Worm (Caenorhabditis elegans): Measurements from ENCODE around the gene mpz-3.

Gene mpz-3

ce11 chrII:6592251-6592650 is 27.1 kb upstream of the mpz-3 start, which contains the start of gene C56C10.9:
TSS of gene C56C10.9 (minus strand) at chrII:6592351.
- TF ChIP-seq nhr-12 (tag; optimal IDR thresholded peaks at IDR 0.05) (no peak), sptf-1 (tag; optimal IDR thresholded peaks at IDR 0.05) (no peak), elt-1 (tag; optimal IDR thresholded peaks at IDR 0.05; ENCODE audit: borderline replicate concordance, insufficient read depth) (no peak), unc-120 (tag; optimal IDR thresholded peaks at IDR 0.05; ENCODE audit: poor library complexity, severe bottlenecking) (no peak), ztf-11 (tag; optimal IDR thresholded peaks at IDR 0.05) (no peak), unc-62 (GFP tag; optimal IDR thresholded peaks at IDR 0.05) (no peak), ham-2 (GFP tag; optimal IDR thresholded peaks at IDR 0.05) (no peak), ceh-83 (GFP tag; optimal IDR thresholded peaks at IDR 0.05) (no peak), nhr-2 (tag; optimal IDR thresholded peaks at IDR 0.05) (no peak), ceh-43 (GFP tag; optimal IDR thresholded peaks at IDR 0.05) (no peak), drap-1 (GFP tag; optimal IDR thresholded peaks at IDR 0.05) (no peak), mls-2 (tag; optimal IDR thresholded peaks at IDR 0.05) (no peak), M03D4.4 (tag; optimal IDR thresholded peaks at IDR 0.05) (no peak)

- TF ChIP-seq sptf-1 (tag; optimal IDR thresholded peaks at IDR 0.05) (no peak), tbx-8 (GFP tag; optimal IDR thresholded peaks at IDR 0.05) (no peak), ceh-39 (tag; optimal IDR thresholded peaks at IDR 0.05) (no peak), sem-2 (GFP tag; optimal IDR thresholded peaks at IDR 0.05) (no peak), ces-1 (GFP tag; optimal IDR thresholded peaks at IDR 0.05) (no peak), unc-39 (tag; optimal IDR thresholded peaks at IDR 0.05) (no peak), nhr-12 (tag; optimal IDR thresholded peaks at IDR 0.05) (no peak), lin-13 (tag; optimal IDR thresholded peaks at IDR 0.05) (no peak), ceh-83 (GFP tag; optimal IDR thresholded peaks at IDR 0.05) (no peak), hlh-1 (tag; optimal IDR thresholded peaks at IDR 0.05) (no peak), nhr-237 (tag; optimal IDR thresholded peaks at IDR 0.05) (no peak), M03D4.4 (tag; optimal IDR thresholded peaks at IDR 0.05) (no peak), drap-1 (GFP tag; optimal IDR thresholded peaks at IDR 0.05) (no peak), lsy-2 (tag; optimal IDR thresholded peaks at IDR 0.05) (no peak), elt-1 (tag; optimal IDR thresholded peaks at IDR 0.05; ENCODE audit: borderline replicate concordance, insufficient read depth) (no peak), mls-2 (tag; optimal IDR thresholded peaks at IDR 0.05) (no peak), cnd-1 (tag; optimal IDR thresholded peaks at IDR 0.05) (no peak), zip-8 (tag; optimal IDR thresholded peaks at IDR 0.05) (no peak), ztf-11 (tag; optimal IDR thresholded peaks at IDR 0.05) (no peak)
Observed at ce11 chrII:6591000-6591399, 25.8 kb upstream of the mpz-3 start.

ce11 chrII:6589408-6589807 is 24.2 kb upstream of the mpz-3 start, which contains the start of gene vps-32.1:
TSS of gene vps-32.1 (plus strand) at chrII:6589708.
- TF ChIP-seq ceh-43 (GFP tag; optimal IDR thresholded peaks at IDR 0.05) (no peak), lin-32 (GFP tag; optimal IDR thresholded peaks at IDR 0.05) (no peak), ces-1 (GFP tag; optimal IDR thresholded peaks at IDR 0.05) (no peak), ham-2 (GFP tag; optimal IDR thresholded peaks at IDR 0.05) (no peak), blmp-1 (tag; optimal IDR thresholded peaks at IDR 0.05) (no peak), ceh-39 (tag; optimal IDR thresholded peaks at IDR 0.05) (no peak), pha-4 (tag; optimal IDR thresholded peaks at IDR 0.05) (no peak), lin-13 (tag; optimal IDR thresholded peaks at IDR 0.05) (no peak), unc-120 (tag; optimal IDR thresholded peaks at IDR 0.05; ENCODE audit: poor library complexity, severe bottlenecking) (no peak), nhr-12 (tag; optimal IDR thresholded peaks at IDR 0.05) (no peak), cnd-1 (tag; optimal IDR thresholded peaks at IDR 0.05) (no peak), nhr-76 (tag; optimal IDR thresholded peaks at IDR 0.05) (no peak), ceh-83 (GFP tag; optimal IDR thresholded peaks at IDR 0.05) (no peak), tbx-8 (GFP tag; optimal IDR thresholded peaks at IDR 0.05) (no peak), nhr-237 (tag; optimal IDR thresholded peaks at IDR 0.05) (no peak), lsy-2 (tag; optimal IDR thresholded peaks at IDR 0.05) (no peak), drap-1 (GFP tag; optimal IDR thresholded peaks at IDR 0.05) (no peak)

ce11 chrII:6588605-6589292 is 23.6 kb upstream of the mpz-3 start, which contains the start of gene icd-1:
TSS of gene icd-1 (minus strand) at chrII:6588655.
- TF ChIP-seq lin-13 (tag; optimal IDR thresholded peaks at IDR 0.05) = peak; percentile 88
- peak; percentile 58 for TF ChIP-seq ceh-83 (GFP tag; optimal IDR thresholded peaks at IDR 0.05)
- TF ChIP-seq ceh-43 (GFP tag; optimal IDR thresholded peaks at IDR 0.05) = no peak
- TF ChIP-seq nhr-76 (tag; optimal IDR thresholded peaks at IDR 0.05) = no peak
- peak; percentile 99 for TF ChIP-seq unc-120 (tag; optimal IDR thresholded peaks at IDR 0.05; ENCODE audit: poor library complexity, severe bottlenecking)
- peak; percentile 91 for TF ChIP-seq elt-3 (tag; optimal IDR thresholded peaks at IDR 0.05)
- TF ChIP-seq bed-3 (GFP tag; optimal IDR thresholded peaks at IDR 0.05) = no peak
- TF ChIP-seq nhr-12 (tag; optimal IDR thresholded peaks at IDR 0.05) = no peak
- TF ChIP-seq nhr-2 (tag; optimal IDR thresholded peaks at IDR 0.05) = peak; percentile 15
- TF ChIP-seq lsy-2 (tag; optimal IDR thresholded peaks at IDR 0.05) = peak; percentile 84
- peak; percentile 93 for TF ChIP-seq nhr-237 (tag; optimal IDR thresholded peaks at IDR 0.05)
- TF ChIP-seq elt-1 (tag; optimal IDR thresholded peaks at IDR 0.05; ENCODE audit: borderline replicate concordance, insufficient read depth) = no peak
- TF ChIP-seq ces-1 (GFP tag; optimal IDR thresholded peaks at IDR 0.05) = peak; percentile 94
- peak; percentile 67 for TF ChIP-seq ztf-11 (tag; optimal IDR thresholded peaks at IDR 0.05)
- peak; percentile 96 for TF ChIP-seq unc-62 (GFP tag; optimal IDR thresholded peaks at IDR 0.05)
- peak; percentile 93 for TF ChIP-seq mep-1 (tag; optimal IDR thresholded peaks at IDR 0.05)
- TF ChIP-seq mab-5 (tag; optimal IDR thresholded peaks at IDR 0.05) = peak; percentile 34
- TF ChIP-seq ham-2 (GFP tag; optimal IDR thresholded peaks at IDR 0.05) = peak; percentile 89
- TF ChIP-seq hlh-1 (tag; optimal IDR thresholded peaks at IDR 0.05) = peak; percentile 56
- TF ChIP-seq cnd-1 (tag; optimal IDR thresholded peaks at IDR 0.05) = peak; percentile 31
- TF ChIP-seq sptf-1 (tag; optimal IDR thresholded peaks at IDR 0.05) = peak; percentile 71
- TF ChIP-seq blmp-1 (tag; optimal IDR thresholded peaks at IDR 0.05) = no peak
- TF ChIP-seq pha-4 (tag; optimal IDR thresholded peaks at IDR 0.05) = peak; percentile 71
- no peak for TF ChIP-seq unc-39 (tag; optimal IDR thresholded peaks at IDR 0.05)
- TF ChIP-seq mls-2 (tag; optimal IDR thresholded peaks at IDR 0.05) = peak; percentile 63
- no peak for TF ChIP-seq tbx-8 (GFP tag; optimal IDR thresholded peaks at IDR 0.05)
- TF ChIP-seq ceh-39 (tag; optimal IDR thresholded peaks at IDR 0.05) = peak; percentile 71
- TF ChIP-seq M03D4.4 (tag; optimal IDR thresholded peaks at IDR 0.05) = peak; percentile 63

Measured in whole organism, mixed stage, embryonic.